Fruit fly (Drosophila melanogaster): ENCODE measurements around the gene CG31886.

CG31886 gene

dm6 chr2L:8957152-8957551 is 1.7 kb downstream of the CG31886 start:
- TF ChIP-seq CG9705 (GFP tag; optimal IDR thresholded peaks at IDR 0.05) (no peak), Dfd (GFP tag; optimal IDR thresholded peaks at IDR 0.05) (no peak), br (GFP tag; optimal IDR thresholded peaks at IDR 0.05) (no peak), usp (GFP tag; optimal IDR thresholded peaks at IDR 0.05) (no peak), Hnf4 (GFP tag; optimal IDR thresholded peaks at IDR 0.05) (no peak), Mio (GFP tag; optimal IDR thresholded peaks at IDR 0.05) (no peak), sage (GFP tag; optimal IDR thresholded peaks at IDR 0.05) (no peak), jim (GFP tag; optimal IDR thresholded peaks at IDR 0.05) (no peak), dmrt93B (GFP tag; optimal IDR thresholded peaks at IDR 0.05) (no peak), Hr83 (GFP tag; optimal IDR thresholded peaks at IDR 0.05; ENCODE audit: poor library complexity, severe bottlenecking) (no peak), foxo (GFP tag; optimal IDR thresholded peaks at IDR 0.05) (no peak), Abd-B (GFP tag; optimal IDR thresholded peaks at IDR 0.05) (no peak)

- TF ChIP-seq CrebA (GFP tag; optimal IDR thresholded peaks at IDR 0.05; ENCODE audit: borderline replicate concordance) (no peak), Rel (GFP tag; optimal IDR thresholded peaks at IDR 0.05) (no peak), Rel (tag; optimal IDR thresholded peaks at IDR 0.05) (peak; percentile 16), brk (GFP tag; optimal IDR thresholded peaks at IDR 0.05) (no peak)
Observed at dm6 chr2L:8956336-8956726, 2.5 kb downstream of the CG31886 start.

- TF ChIP-seq CrebA (GFP tag; optimal IDR thresholded peaks at IDR 0.05; ENCODE audit: borderline replicate concordance) (no peak), Hr78 (GFP tag; optimal IDR thresholded peaks at IDR 0.05) (no peak), Hr83 (GFP tag; optimal IDR thresholded peaks at IDR 0.05; ENCODE audit: poor library complexity, severe bottlenecking) (no peak), jim (GFP tag; optimal IDR thresholded peaks at IDR 0.05) (no peak), dsf (GFP tag; optimal IDR thresholded peaks at IDR 0.05; ENCODE audit: borderline replicate concordance) (no peak), tai (GFP tag; optimal IDR thresholded peaks at IDR 0.05) (no peak), N (GFP tag; optimal IDR thresholded peaks at IDR 0.05) (no peak)
Observed at dm6 chr2L:8955597-8956335, 3.1 kb downstream of the CG31886 start.

dm6 chr2L:8952194-8953037 is 6.4 kb downstream of the CG31886 start:
- no peak for TF ChIP-seq jim (GFP tag; optimal IDR thresholded peaks at IDR 0.05)
- no peak for TF ChIP-seq dsf (GFP tag; optimal IDR thresholded peaks at IDR 0.05; ENCODE audit: borderline replicate concordance)
- no peak for TF ChIP-seq brk (GFP tag; optimal IDR thresholded peaks at IDR 0.05)
- no peak for TF ChIP-seq dmrt93B (GFP tag; optimal IDR thresholded peaks at IDR 0.05)
- peak in 1 of 2 experiments; percentile 76 for TF ChIP-seq foxo (GFP tag; optimal IDR thresholded peaks at IDR 0.05)
- TF ChIP-seq Jra (GFP tag; optimal IDR thresholded peaks at IDR 0.05): no peak
- TF ChIP-seq Dfd (GFP tag; optimal IDR thresholded peaks at IDR 0.05): no peak
- peak; percentile 81 for TF ChIP-seq Dif (GFP tag; optimal IDR thresholded peaks at IDR 0.05; ENCODE audit: partially characterized antibody)
- TF ChIP-seq CrebA (GFP tag; optimal IDR thresholded peaks at IDR 0.05; ENCODE audit: borderline replicate concordance): peak; percentile 79
- peak; percentile 70 for TF ChIP-seq ey (GFP tag; optimal IDR thresholded peaks at IDR 0.05)
- peak; percentile 68 for TF ChIP-seq Sp1 (GFP tag; optimal IDR thresholded peaks at IDR 0.05)
- peak; percentile 48 for TF ChIP-seq psq (GFP tag; optimal IDR thresholded peaks at IDR 0.05)
- TF ChIP-seq usp (GFP tag; optimal IDR thresholded peaks at IDR 0.05): no peak
- no peak for TF ChIP-seq lola (GFP tag; optimal IDR thresholded peaks at IDR 0.05)
- TF ChIP-seq Vsx2 (GFP tag; optimal IDR thresholded peaks at IDR 0.05; ENCODE audit: partially characterized antibody): peak; percentile 49
- no peak for TF ChIP-seq GATAd (GFP tag; optimal IDR thresholded peaks at IDR 0.05)
- TF ChIP-seq OdsH (GFP tag; optimal IDR thresholded peaks at IDR 0.05): peak; percentile 67
- no peak for TF ChIP-seq sv (GFP tag; optimal IDR thresholded peaks at IDR 0.05)
- no peak for TF ChIP-seq Hr83 (GFP tag; optimal IDR thresholded peaks at IDR 0.05; ENCODE audit: poor library complexity, severe bottlenecking)
- no peak for TF ChIP-seq CG9705 (GFP tag; optimal IDR thresholded peaks at IDR 0.05)
- peak; percentile 68 for TF ChIP-seq br (GFP tag; optimal IDR thresholded peaks at IDR 0.05)
- peak; percentile 74 for TF ChIP-seq rgr (GFP tag; optimal IDR thresholded peaks at IDR 0.05)
- peak; percentile 25 for TF ChIP-seq tai (GFP tag; optimal IDR thresholded peaks at IDR 0.05)
- no peak for TF ChIP-seq Hr78 (GFP tag; optimal IDR thresholded peaks at IDR 0.05)
- no peak for TF ChIP-seq Myc (optimal IDR thresholded peaks at IDR 0.05)
- TF ChIP-seq pan (optimal IDR thresholded peaks at IDR 0.05): no peak
- TF ChIP-seq fru (GFP tag; optimal IDR thresholded peaks at IDR 0.05): peak; percentile 71
- TF ChIP-seq dl (GFP tag; optimal IDR thresholded peaks at IDR 0.05; ENCODE audit: insufficient read depth in 1 of 2, partially characterized antibody in 2 of 2): no peak
- TF ChIP-seq Mio (GFP tag; optimal IDR thresholded peaks at IDR 0.05): no peak
- TF ChIP-seq sage (GFP tag; optimal IDR thresholded peaks at IDR 0.05): no peak
- TF ChIP-seq Abd-B (GFP tag; optimal IDR thresholded peaks at IDR 0.05): no peak
- TF ChIP-seq woc (GFP tag; optimal IDR thresholded peaks at IDR 0.05): peak; percentile 48
- peak; percentile 4 for TF ChIP-seq Hnf4 (GFP tag; optimal IDR thresholded peaks at IDR 0.05)
- peak; percentile 75 for TF ChIP-seq h (GFP tag; optimal IDR thresholded peaks at IDR 0.05)
- no peak for TF ChIP-seq CG32264 (GFP tag; optimal IDR thresholded peaks at IDR 0.05)
- peak; percentile 45 for TF ChIP-seq HLH106 (tag; optimal IDR thresholded peaks at IDR 0.05)

Data from whole organism, wandering third instar larva.